Fruit fly (Drosophila melanogaster) S2 (cell line): ENCODE results near the gene goe.

Experiments used
- CG8478 ChIP-seq: fragments of >200 bp; optimal IDR thresholded peaks from 2 replicates; lab custom pipeline; 2018
- CTCF ChIP-seq, 2 experiments: fragments of >200 bp; optimal IDR thresholded peaks; 2 replicates each; lab custom pipeline; 2018

dm6 chrX:16734647-16735046, 17.1 kb downstream of the goe start, which contains the start of gene TwdlY:
- no peak for TF ChIP-seq CTCF (optimal IDR thresholded peaks at IDR 0.05; lab: Kevin White, UChicago)
- no peak for TF ChIP-seq CG8478 (lab: Kevin White, UChicago)
